Worm (Caenorhabditis elegans): ENCODE results near the gene H06A10.1.

- TF ChIP-seq him-1 (tag; optimal IDR thresholded peaks at IDR 0.05) (no peak), W03F9.2 (tag; optimal IDR thresholded peaks at IDR 0.05) (no peak), dao-5 (tag; optimal IDR thresholded peaks at IDR 0.05) (no peak)
These were observed 47.8 kb downstream of the H06A10.1 start for ce11 chrX:13555098-13555497.
